Fruit fly (Drosophila melanogaster) whole organism, wandering third instar larva: ENCODE data around the gene Loxl1.

Source experiments
- Abd-B ChIP-seq: fragments of >200 bp; optimal IDR thresholded peaks from 2 replicates; lab custom pipeline; 2017; ENCODE audit warnings: missing biosample characterization, missing genetic modification characterization
- CG32264 ChIP-seq: fragments of 200-800 bp; sonication (Bioruptor generic); optimal IDR thresholded peaks from 2 replicates; lab custom pipeline; 2016; ENCODE audit warnings: missing biosample characterization, missing genetic modification characterization
- CG9705 ChIP-seq: fragments of 200-800 bp; sonication (Bioruptor generic); optimal IDR thresholded peaks from 2 replicates; lab custom pipeline; 2018; ENCODE audit warnings: missing biosample characterization, mild to moderate bottlenecking, missing genetic modification characterization
- CrebA ChIP-seq: fragments of 200-800 bp; sonication (Bioruptor generic); optimal IDR thresholded peaks from 2 replicates; lab custom pipeline; 2016; ENCODE audit warnings: missing biosample characterization, mild to moderate bottlenecking, missing genetic modification characterization, borderline replicate concordance
- Dfd ChIP-seq: fragments of >200 bp; optimal IDR thresholded peaks from 2 replicates; lab custom pipeline; 2017; ENCODE audit warnings: missing biosample characterization, missing genetic modification characterization
- Dif ChIP-seq: fragments of 200-275, 200-300 bp; sonication (Bioruptor generic); optimal IDR thresholded peaks from 2 replicates; lab custom pipeline; 2018; ENCODE audit warnings: missing biosample characterization, missing genetic modification characterization; ENCODE audit not compliant: partially characterized antibody
- GATAd ChIP-seq: sonication (Bioruptor generic); optimal IDR thresholded peaks from 2 replicates; lab custom pipeline; 2016; ENCODE audit warnings: missing biosample characterization, missing genetic modification characterization
- HLH106 ChIP-seq: fragments of 200-800 bp; optimal IDR thresholded peaks from 3 replicates; lab custom pipeline; 2019; ENCODE audit warnings: missing biosample characterization, mild to moderate bottlenecking, missing genetic modification characterization, moderate library complexity
- Hnf4 ChIP-seq: fragments of 200-800 bp; sonication (Bioruptor generic); optimal IDR thresholded peaks from 2 replicates; lab custom pipeline; 2016; ENCODE audit warnings: missing biosample characterization, mild to moderate bottlenecking, missing genetic modification characterization
- Hr78 ChIP-seq: fragments of >200 bp; optimal IDR thresholded peaks from 2 replicates; lab custom pipeline; 2017; ENCODE audit warnings: missing biosample characterization, missing genetic modification characterization
- Hr83 ChIP-seq: fragments of 200-300 bp; sonication (Bioruptor generic); optimal IDR thresholded peaks from 2 replicates; lab custom pipeline; 2016; ENCODE audit warnings: missing biosample characterization, mild to moderate bottlenecking, missing genetic modification characterization, moderate library complexity; ENCODE audit not compliant: poor library complexity, severe bottlenecking
- Jra ChIP-seq: sonication (Bioruptor generic); optimal IDR thresholded peaks from 2 replicates; lab custom pipeline; 2016; ENCODE audit warnings: missing biosample characterization, missing genetic modification characterization
- Mio ChIP-seq: sonication (Bioruptor generic); optimal IDR thresholded peaks from 2 replicates; lab custom pipeline; 2016; ENCODE audit warnings: missing biosample characterization, missing genetic modification characterization
- Myc ChIP-seq: fragments of >200 bp; optimal IDR thresholded peaks from 2 replicates; lab custom pipeline; 2017
- N ChIP-seq: fragments of >200 bp; optimal IDR thresholded peaks from 2 replicates; lab custom pipeline; 2018; ENCODE audit warnings: missing biosample characterization, missing external identifiers, missing genetic modification characterization
- OdsH ChIP-seq: fragments of 200-800 bp; sonication (Bioruptor generic); optimal IDR thresholded peaks from 2 replicates; lab custom pipeline; 2016; ENCODE audit warnings: missing biosample characterization, mild to moderate bottlenecking, missing genetic modification characterization
- Rel ChIP-seq, 2 experiments: fragments of 200-800 bp; sonication (Bioruptor generic) in 1 of 2; optimal IDR thresholded peaks; 2 replicates in 1 of 2; 3 replicates in 1 of 2; lab custom pipeline; 2016 to 2019; ENCODE audit warnings: mild to moderate bottlenecking in 2 of 2, missing biosample characterization in 2 of 2, missing genetic modification characterization in 2 of 2, moderate library complexity in 1 of 2
- Sp1 ChIP-seq: fragments of 200-800 bp; sonication (Bioruptor generic); optimal IDR thresholded peaks from 3 replicates; lab custom pipeline; 2019; ENCODE audit warnings: missing biosample characterization, mild to moderate bottlenecking, missing genetic modification characterization, moderate library complexity
- Vsx2 ChIP-seq: fragments of 200-300, 225-300 bp; sonication (Bioruptor generic); optimal IDR thresholded peaks from 2 replicates; lab custom pipeline; 2018; ENCODE audit warnings: missing biosample characterization, missing genetic modification characterization; ENCODE audit not compliant: partially characterized antibody
- br ChIP-seq: fragments of 200-800 bp; sonication (Bioruptor generic); optimal IDR thresholded peaks from 2 replicates; lab custom pipeline; 2016; ENCODE audit warnings: missing biosample characterization, missing genetic modification characterization
- brk ChIP-seq: fragments of 200-800 bp; sonication (Bioruptor generic); optimal IDR thresholded peaks from 2 replicates; lab custom pipeline; 2016; ENCODE audit warnings: missing biosample characterization, mild to moderate bottlenecking, missing genetic modification characterization
- dl ChIP-seq, 2 experiments: fragments of 175-275, 200-275 bp in 1 of 2; fragments of 200-275 bp in 1 of 2; sonication (Bioruptor generic); optimal IDR thresholded peaks; lab custom pipeline; 2018; ENCODE audit warnings: mild to moderate bottlenecking in 2 of 2, missing biosample characterization in 2 of 2, missing genetic modification characterization in 2 of 2, moderate library complexity in 2 of 2; ENCODE audit not compliant: partially characterized antibody in 2 of 2, insufficient read depth in 1 of 2
- dmrt93B ChIP-seq: fragments of 200-800 bp; sonication (Bioruptor generic); optimal IDR thresholded peaks from 2 replicates; lab custom pipeline; 2018; ENCODE audit warnings: missing biosample characterization, mild to moderate bottlenecking, missing genetic modification characterization
- dsf ChIP-seq: sonication (Bioruptor generic); optimal IDR thresholded peaks from 2 replicates; lab custom pipeline; 2016; ENCODE audit warnings: missing biosample characterization, missing genetic modification characterization, borderline replicate concordance
- ey ChIP-seq: fragments of 200-800 bp; sonication (Bioruptor generic); optimal IDR thresholded peaks from 2 replicates; lab custom pipeline; 2016; ENCODE audit warnings: missing biosample characterization, missing genetic modification characterization
- foxo ChIP-seq, 2 experiments: fragments of 200-800 bp; sonication (Bioruptor generic); optimal IDR thresholded peaks; 2 replicates in 1 of 2; 3 replicates in 1 of 2; lab custom pipeline; 2016 to 2017; ENCODE audit warnings: missing biosample characterization in 2 of 2, missing genetic modification characterization in 2 of 2
- fru ChIP-seq: fragments of 200-800 bp; sonication (Bioruptor generic); optimal IDR thresholded peaks from 3 replicates; lab custom pipeline; 2016; ENCODE audit warnings: missing biosample characterization, mild to moderate bottlenecking, missing genetic modification characterization
- h ChIP-seq: fragments of 200-800 bp; sonication (Bioruptor generic); optimal IDR thresholded peaks from 3 replicates; lab custom pipeline; 2016; ENCODE audit warnings: missing biosample characterization, mild to moderate bottlenecking, missing genetic modification characterization
- jim ChIP-seq: fragments of 175-275, 200-325 bp; sonication (Bioruptor generic); optimal IDR thresholded peaks from 2 replicates; lab custom pipeline; 2016; ENCODE audit warnings: missing biosample characterization, mild to moderate bottlenecking, missing genetic modification characterization
- lola ChIP-seq: fragments of >200 bp; optimal IDR thresholded peaks from 2 replicates; lab custom pipeline; 2017; ENCODE audit warnings: missing biosample characterization, missing genetic modification characterization
- psq ChIP-seq: fragments of 200-800 bp; sonication (Bioruptor generic); optimal IDR thresholded peaks from 3 replicates; lab custom pipeline; 2017; ENCODE audit warnings: missing biosample characterization, mild to moderate bottlenecking, missing genetic modification characterization, moderate library complexity
- rgr ChIP-seq: fragments of 200-800 bp; sonication (Bioruptor generic); optimal IDR thresholded peaks from 3 replicates; lab custom pipeline; 2016; ENCODE audit warnings: missing biosample characterization, mild to moderate bottlenecking, missing genetic modification characterization
- sage ChIP-seq: fragments of 200-800 bp; sonication (Bioruptor generic); optimal IDR thresholded peaks from 2 replicates; lab custom pipeline; 2016; ENCODE audit warnings: missing biosample characterization, mild to moderate bottlenecking, missing genetic modification characterization
- sv ChIP-seq: fragments of 200-800 bp; sonication (Bioruptor generic); optimal IDR thresholded peaks from 3 replicates; lab custom pipeline; 2016; ENCODE audit warnings: missing biosample characterization, missing genetic modification characterization
- tai ChIP-seq: sonication (Bioruptor generic); optimal IDR thresholded peaks from 2 replicates; lab custom pipeline; 2016; ENCODE audit warnings: missing biosample characterization, missing genetic modification characterization
- usp ChIP-seq: fragments of >200 bp; optimal IDR thresholded peaks from 2 replicates; lab custom pipeline; 2017; ENCODE audit warnings: missing biosample characterization, missing genetic modification characterization
- woc ChIP-seq: sonication (Bioruptor generic); optimal IDR thresholded peaks from 2 replicates; lab custom pipeline; 2016; ENCODE audit warnings: missing biosample characterization, mild to moderate bottlenecking, missing genetic modification characterization

The Loxl1 gene

dm6 chr3R:31483060-31483459 is 23.4 kb upstream of the Loxl1 start:
- TF ChIP-seq GATAd (GFP tag; lab: Kevin White, UChicago): no peak
- no peak for TF ChIP-seq ey (GFP tag; lab: Kevin White, UChicago)
- no peak for TF ChIP-seq Abd-B (GFP tag; lab: Kevin White, UChicago)
- TF ChIP-seq brk (GFP tag; lab: Kevin White, UChicago): no peak
- no peak for TF ChIP-seq Mio (GFP tag; lab: Kevin White, UChicago)
- TF ChIP-seq Jra (GFP tag; lab: Kevin White, UChicago): no peak
- TF ChIP-seq CrebA (GFP tag; lab: Kevin White, UChicago): no peak

dm6 chr3R:31482117-31482516 is 22.4 kb upstream of the Loxl1 start:
- no peak for TF ChIP-seq psq (GFP tag; lab: Kevin White, UChicago)
- TF ChIP-seq Dfd (GFP tag; lab: Kevin White, UChicago): no peak
- TF ChIP-seq Sp1 (GFP tag; lab: Kevin White, UChicago): no peak
- no peak for TF ChIP-seq lola (GFP tag; lab: Kevin White, UChicago)
- no peak for TF ChIP-seq dsf (GFP tag; lab: Kevin White, UChicago)
- no peak for TF ChIP-seq woc
- no peak for TF ChIP-seq Hr78 (GFP tag; lab: Kevin White, UChicago)
- TF ChIP-seq fru (GFP tag; lab: Kevin White, UChicago): no peak
- TF ChIP-seq Rel (GFP tag; optimal IDR thresholded peaks at IDR 0.05; lab: Kevin White, UChicago): no peak
- no peak for TF ChIP-seq Rel (tag; optimal IDR thresholded peaks at IDR 0.05; lab: Kevin White, UChicago)
- no peak for TF ChIP-seq Myc (lab: Kevin White, UChicago)
- TF ChIP-seq OdsH (GFP tag; lab: Kevin White, UChicago): no peak
- no peak for TF ChIP-seq Abd-B (GFP tag; lab: Kevin White, UChicago)
- no peak for TF ChIP-seq jim (GFP tag; lab: Kevin White, UChicago)
- no peak for TF ChIP-seq Hr83 (GFP tag; lab: Kevin White, UChicago)
- no peak for TF ChIP-seq CG9705
- no peak for TF ChIP-seq Dif (GFP tag; lab: Kevin White, UChicago)
- TF ChIP-seq usp (GFP tag; lab: Kevin White, UChicago): no peak
- no peak for TF ChIP-seq Hnf4
- no peak for TF ChIP-seq GATAd (GFP tag; lab: Kevin White, UChicago)

- TF ChIP-seq Vsx2 (no peak), N (GFP tag; lab: Kevin White, UChicago) (no peak), Hr78 (GFP tag; lab: Kevin White, UChicago) (no peak), Sp1 (GFP tag; lab: Kevin White, UChicago) (no peak), CG32264 (GFP tag; lab: Kevin White, UChicago) (no peak), fru (GFP tag; lab: Kevin White, UChicago) (no peak), dsf (GFP tag; lab: Kevin White, UChicago) (no peak), Rel (GFP tag; optimal IDR thresholded peaks at IDR 0.05; lab: Kevin White, UChicago) (no peak), Rel (tag; optimal IDR thresholded peaks at IDR 0.05; lab: Kevin White, UChicago) (no peak), GATAd (GFP tag; lab: Kevin White, UChicago) (no peak), psq (GFP tag; lab: Kevin White, UChicago) (no peak), usp (GFP tag; lab: Kevin White, UChicago) (no peak), Myc (lab: Kevin White, UChicago) (no peak), CG9705 (no peak), sv (GFP tag; lab: Kevin White, UChicago) (no peak), br (GFP tag; lab: Kevin White, UChicago) (no peak)
- TF ChIP-seq, all 38 proteins: peak for 0
Observed at dm6 chr3R:31477167-31477566, 17.5 kb upstream of the Loxl1 start.

- TF ChIP-seq sv (GFP tag; lab: Kevin White, UChicago) (no peak), Myc (lab: Kevin White, UChicago) (peak; percentile 89), Vsx2 (no peak)
- TF ChIP-seq, all 38 proteins: peak for 1
Observed at dm6 chr3R:31463012-31463366, 3.3 kb upstream of the Loxl1 start, which contains the start of the genes CG11334 and CG11333. CG11334 (minus strand) TSS chr3R:31463037. CG11333 (plus strand) TSS chr3R:31463301.

dm6 chr3R:31462299-31463011 is 2.8 kb upstream of the Loxl1 start:
- TF ChIP-seq rgr (GFP tag; lab: Kevin White, UChicago) (peak; percentile 36), fru (GFP tag; lab: Kevin White, UChicago) (no peak), CG32264 (GFP tag; lab: Kevin White, UChicago) (no peak), Myc (lab: Kevin White, UChicago) (no peak), Hr78 (GFP tag; lab: Kevin White, UChicago) (no peak), CG9705 (no peak), N (GFP tag; lab: Kevin White, UChicago) (no peak), usp (GFP tag; lab: Kevin White, UChicago) (no peak), Jra (GFP tag; lab: Kevin White, UChicago) (no peak), Sp1 (GFP tag; lab: Kevin White, UChicago) (no peak), dl (GFP tag; optimal IDR thresholded peaks at IDR 0.05; lab: Kevin White, UChicago; ENCODE audit: insufficient read depth in 1 of 2, partially characterized antibody in 2 of 2) (no peak), Hr83 (GFP tag; lab: Kevin White, UChicago) (no peak), sage (GFP tag; lab: Kevin White, UChicago) (no peak), Abd-B (GFP tag; lab: Kevin White, UChicago) (no peak), foxo (GFP tag; optimal IDR thresholded peaks at IDR 0.05; lab: Kevin White, UChicago) (peak in 1 of 2 experiments; percentile 48), h (GFP tag; lab: Kevin White, UChicago) (no peak), br (GFP tag; lab: Kevin White, UChicago) (no peak), dmrt93B (GFP tag; lab: Kevin White, UChicago) (no peak), HLH106 (tag; lab: Kevin White, UChicago) (peak; percentile 4), tai (no peak)
